Fruit fly (Drosophila melanogaster): ENCODE results near the gene kay.
A peak's percentile ranks its signal among the peaks of the same experiment; 100 is the strongest.

kay gene

DNA sequence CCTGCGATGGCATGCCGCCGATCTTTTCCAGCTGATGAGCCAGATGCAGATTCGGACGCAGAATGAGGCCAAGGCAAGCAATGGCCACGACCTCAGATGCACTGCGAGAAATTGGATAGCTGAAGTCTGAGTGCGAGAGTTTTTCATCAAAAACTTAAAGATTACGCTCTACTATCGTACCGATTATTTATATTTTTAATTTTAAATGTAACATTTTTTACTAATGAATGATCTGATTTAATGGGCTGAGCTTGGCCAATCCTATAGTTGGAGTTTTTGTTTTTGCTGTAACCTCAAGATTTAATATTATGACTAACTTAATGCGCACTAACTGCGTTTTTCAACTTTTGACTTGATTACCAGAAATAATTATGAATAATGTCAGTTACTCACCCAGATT is 3.5 kb upstream of the kay start (continued):
- TF ChIP-seq CG3032 (tag; optimal IDR thresholded peaks at IDR 0.05) (peak; percentile 26), CG8632 (GFP tag; optimal IDR thresholded peaks at IDR 0.05) (peak; percentile 46), CG4318 (GFP tag; optimal IDR thresholded peaks at IDR 0.05) (peak; percentile 21), Sox102F (GFP tag; optimal IDR thresholded peaks at IDR 0.05) (peak; percentile 37), eg (GFP tag; IDR thresholded peaks at IDR 0.05) (no peak), topi (GFP tag; optimal IDR thresholded peaks at IDR 0.05) (peak; percentile 75), Eip78C (GFP tag) (peak; percentile 91), CG11294 (GFP tag; IDR thresholded peaks at IDR 0.05) (no peak)

DNA sequence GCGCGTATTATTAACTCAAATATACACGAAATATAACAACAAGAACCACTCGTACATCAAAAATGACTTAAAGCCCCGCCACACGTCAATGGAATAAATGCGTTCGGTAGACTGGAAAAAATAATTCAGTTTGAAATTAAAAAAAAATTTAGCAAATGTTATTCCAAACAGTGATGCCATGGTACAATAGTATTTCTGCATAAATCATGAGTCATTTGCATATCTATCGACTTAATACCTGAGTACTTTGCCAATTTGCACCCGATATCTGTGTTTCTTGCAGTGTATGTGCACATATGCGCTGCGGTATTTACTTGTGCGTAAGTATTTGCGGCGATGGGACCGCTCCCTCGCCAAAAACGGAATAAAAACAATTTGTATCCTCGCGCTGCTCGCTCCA is 2.6 kb upstream of the kay start:
- TF ChIP-seq Lpt (GFP tag; optimal IDR thresholded peaks at IDR 0.05) (peak; percentile 67), CG32006 (GFP tag; optimal IDR thresholded peaks at IDR 0.05) (peak; percentile 70), esn (GFP tag; optimal IDR thresholded peaks at IDR 0.05) (peak; percentile 99), CG11762 (GFP tag; optimal IDR thresholded peaks at IDR 0.05; ENCODE audit: insufficient read depth) (peak; percentile 90), CG10631 (GFP tag; optimal IDR thresholded peaks at IDR 0.05) (peak; percentile 89), Blimp-1 (GFP tag; optimal IDR thresholded peaks at IDR 0.05) (peak; percentile 92), CG16779 (tag; optimal IDR thresholded peaks at IDR 0.05) (peak; percentile 38), CG11294 (GFP tag; IDR thresholded peaks at IDR 0.05) (peak; percentile 65; the same call in 1 of the 2 replicates), Eip75B (GFP tag; optimal IDR thresholded peaks at IDR 0.05) (peak; percentile 93), CG6792 (GFP tag; optimal IDR thresholded peaks at IDR 0.05) (peak; percentile 95), Hr38 (GFP tag; optimal IDR thresholded peaks at IDR 0.05) (no peak), Met (GFP tag; optimal IDR thresholded peaks at IDR 0.05) (peak; percentile 97), CG6808 (GFP tag; optimal IDR thresholded peaks at IDR 0.05) (peak; percentile 66), CG3032 (tag; optimal IDR thresholded peaks at IDR 0.05) (peak; percentile 76), achi (GFP tag; optimal IDR thresholded peaks at IDR 0.05) (peak; percentile 90), CG6276 (GFP tag; optimal IDR thresholded peaks at IDR 0.05) (peak; percentile 48), fkh (GFP tag; optimal IDR thresholded peaks at IDR 0.05) (no peak), Ets96B (tag; optimal IDR thresholded peaks at IDR 0.05) (peak; percentile 70), CG8319 (GFP tag; optimal IDR thresholded peaks at IDR 0.05) (peak; percentile 95), CG8119 (GFP tag; IDR thresholded peaks at IDR 0.05) (peak; percentile 72; the same call in 2 of the 3 replicates), Sox15 (GFP tag; optimal IDR thresholded peaks at IDR 0.05) (peak; percentile 96), dac (GFP tag; optimal IDR thresholded peaks at IDR 0.05) (no peak), fd85E (GFP tag; optimal IDR thresholded peaks at IDR 0.05) (peak; percentile 83), CG6854 (GFP tag; optimal IDR thresholded peaks at IDR 0.05) (peak; percentile 96), CG8632 (GFP tag; optimal IDR thresholded peaks at IDR 0.05) (peak; percentile 93), Eip78C (GFP tag) (peak; percentile 98), CG10669 (GFP tag; optimal IDR thresholded peaks at IDR 0.05) (peak; percentile 83), CG15336 (GFP tag; IDR thresholded peaks at IDR 0.05) (peak; percentile 77), Sox102F (GFP tag; optimal IDR thresholded peaks at IDR 0.05) (peak; percentile 99), Smox (GFP tag; optimal IDR thresholded peaks at IDR 0.05) (peak; percentile 98), cyc (GFP tag; optimal IDR thresholded peaks at IDR 0.05) (peak; percentile 99), ss (GFP tag; optimal IDR thresholded peaks at IDR 0.05) (peak; percentile 39 to 73), eg (GFP tag; IDR thresholded peaks at IDR 0.05) (peak; percentile 83), CG31627 (GFP tag; optimal IDR thresholded peaks at IDR 0.05) (peak; percentile 99), topi (GFP tag; optimal IDR thresholded peaks at IDR 0.05) (peak; percentile 99), Ets21C (GFP tag; optimal IDR thresholded peaks at IDR 0.05) (peak; percentile 98), net (GFP tag; optimal IDR thresholded peaks at IDR 0.05) (peak; percentile 86), Hr39 (GFP tag; optimal IDR thresholded peaks at IDR 0.05) (peak; percentile 99), Eip93F (GFP tag; optimal IDR thresholded peaks at IDR 0.05) (peak; percentile 96), CG7368 (GFP tag; optimal IDR thresholded peaks at IDR 0.05) (peak; percentile 93), CG4318 (GFP tag; optimal IDR thresholded peaks at IDR 0.05) (peak; percentile 22), lz (GFP tag; optimal IDR thresholded peaks at IDR 0.05) (peak; percentile 98), pdm3 (GFP tag; optimal IDR thresholded peaks at IDR 0.05) (peak; percentile 94), svp (GFP tag) (peak; percentile 98), CG9139 (GFP tag; optimal IDR thresholded peaks at IDR 0.05) (peak; percentile 53), acj6 (GFP tag; optimal IDR thresholded peaks at IDR 0.05) (peak; percentile 96), CG3919 (GFP tag; optimal IDR thresholded peaks at IDR 0.05) (peak; percentile 97), dsx (GFP tag; optimal IDR thresholded peaks at IDR 0.05; ENCODE audit: poor library complexity, severe bottlenecking) (peak; percentile 68)

Measured in whole organism, prepupa.